Worm (Caenorhabditis elegans): ENCODE results near the gene hpa-1.

DNA sequence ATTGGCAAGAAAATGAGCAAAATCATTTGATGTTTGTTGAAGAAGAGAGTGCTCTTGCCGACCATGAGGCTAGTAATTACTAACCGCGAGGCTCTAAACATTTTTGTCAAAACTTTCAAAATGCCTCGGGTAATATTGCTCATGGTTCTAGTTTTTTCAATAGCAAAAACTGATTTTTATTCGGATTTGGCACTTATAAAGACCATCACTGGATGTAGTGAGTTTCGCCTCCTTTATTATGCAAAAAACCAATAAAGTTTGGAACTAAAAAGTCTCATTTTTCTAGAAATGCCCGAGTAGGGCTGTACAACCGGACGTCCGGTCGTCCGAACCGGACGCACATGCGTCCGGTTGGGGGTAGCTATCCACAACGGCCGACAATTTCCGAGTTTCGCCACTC is at the start of gene hpa-1, which contains the start of gene irld-39:
- no peak for TF ChIP-seq zag-1 (tag; optimal IDR thresholded peaks at IDR 0.05)
- no peak for TF ChIP-seq ama-1 (optimal IDR thresholded peaks at IDR 0.05)
- no peak for TF ChIP-seq egl-27 (tag; optimal IDR thresholded peaks at IDR 0.05)
- TF ChIP-seq nhr-25 (tag; optimal IDR thresholded peaks at IDR 0.05) = no peak
- TF ChIP-seq ZK546.5 (tag; optimal IDR thresholded peaks at IDR 0.05) = no peak
- TF ChIP-seq mab-5 (tag; optimal IDR thresholded peaks at IDR 0.05) = no peak
- TF ChIP-seq mdl-1 (tag; optimal IDR thresholded peaks at IDR 0.05) = no peak
- no peak for TF ChIP-seq unc-62 (GFP tag; optimal IDR thresholded peaks at IDR 0.05)
- no peak for TF ChIP-seq sma-9 (GFP tag; optimal IDR thresholded peaks at IDR 0.05)
- no peak for TF ChIP-seq sma-9 (tag; optimal IDR thresholded peaks at IDR 0.05)

All from whole organism, L2 larva.